Worm (Caenorhabditis elegans): Measurements from ENCODE around the gene clc-17.

DNA sequence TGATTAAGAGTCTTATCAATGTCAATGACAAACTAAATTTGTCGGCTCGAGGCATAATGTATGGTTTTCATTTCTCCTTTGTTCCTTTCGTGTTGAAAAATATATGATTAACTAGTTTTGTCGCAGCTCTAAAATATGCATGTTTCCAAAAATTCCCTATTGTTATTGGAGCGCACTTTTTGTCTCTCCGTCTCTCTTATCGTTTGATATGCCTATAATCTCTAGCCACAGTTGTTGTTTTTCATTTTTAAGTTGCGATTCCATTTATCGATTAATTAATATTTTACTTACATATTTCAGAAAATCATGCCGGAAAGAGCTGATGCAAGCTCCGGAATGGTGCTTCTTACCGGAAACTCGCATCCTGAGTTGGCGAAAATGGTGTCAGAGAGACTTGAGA lies 33.8 kb upstream of the clc-17 start, which contains the start of gene W04G3.5:
- TF ChIP-seq W03F9.2 (tag; optimal IDR thresholded peaks at IDR 0.05), result no peak
- no peak for TF ChIP-seq him-1 (tag; optimal IDR thresholded peaks at IDR 0.05)

Data from whole organism, L4/young adult.